Worm (Caenorhabditis elegans) whole organism, midembryonic: ENCODE measurements around the gene luc-7L3.

Experiments
- T22C8.4 ChIP-seq: fragments of 200-800 bp; sonication (Bioruptor generic); IDR thresholded peaks from 2 replicates; pipeline ENCODE4 v1.3.6; 2022; ENCODE audit warnings: missing genetic modification characterization, missing compliant biosample characterization
- flt-1 ChIP-seq: fragments of 200-800 bp; sonication (Bioruptor generic); IDR thresholded peaks from 2 replicates; pipeline ENCODE4 v1.3.6; 2022; ENCODE audit warnings: missing genetic modification characterization, missing compliant biosample characterization
- ref-1 ChIP-seq: fragments of 200-800 bp; sonication (Bioruptor generic); conservative IDR thresholded peaks from 2 replicates; pipeline ENCODE4 v1.3.6; 2022; ENCODE audit warnings: missing genetic modification reagents, missing genetic modification characterization, missing compliant biosample characterization
- tab-1 ChIP-seq: fragments of 200-800 bp; sonication (Bioruptor generic); IDR thresholded peaks from 2 replicates; pipeline ENCODE4 v1.3.6; 2022; ENCODE audit warnings: missing genetic modification characterization, missing compliant biosample characterization
- ztf-23 ChIP-seq: fragments of 200-800 bp; sonication (Bioruptor generic); IDR thresholded peaks from 2 replicates; pipeline ENCODE4 v1.3.6; 2022; ENCODE audit warnings: missing genetic modification reagents, missing genetic modification characterization, missing compliant biosample characterization
- ztf-29 ChIP-seq: fragments of 200-800 bp; sonication (Bioruptor generic); IDR thresholded peaks from 2 replicates; pipeline ENCODE4 v1.3.6; 2022; ENCODE audit warnings: missing genetic modification reagents, missing genetic modification characterization, missing compliant biosample characterization

- TF ChIP-seq tab-1 (GFP tag; lab: Robert Waterston, UW), result no peak
- TF ChIP-seq T22C8.4 (GFP tag; lab: Robert Waterston, UW), result no peak
- TF ChIP-seq ztf-23, result no peak
- no peak for TF ChIP-seq flt-1 (GFP tag; lab: Robert Waterston, UW)
- no peak for TF ChIP-seq ztf-29 (GFP tag; lab: Robert Waterston, UW)
- no peak for TF ChIP-seq ref-1
Observed at ce11 chrII:79166-79565, 18.7 kb downstream of the luc-7L3 start, which contains the start of gene C23H3.9.
